Worm (Caenorhabditis elegans) whole organism, L1 larva: ENCODE data around the gene C45B11.5.

Source experiments
- C04F5.9 ChIP-seq: sonication (generic microtip); optimal IDR thresholded peaks from 2 replicates; lab custom pipeline; 2016; ENCODE audit warnings: missing genetic modification characterization, missing compliant biosample characterization
- C16A3.4 ChIP-seq: fragments of 150-350 bp; optimal IDR thresholded peaks from 2 replicates; lab custom pipeline; 2014; ENCODE audit warnings: missing biosample characterization, missing genetic modification characterization
- F16B12.6 ChIP-seq: fragments of 150-350 bp; optimal IDR thresholded peaks from 2 replicates; lab custom pipeline; 2014; ENCODE audit warnings: missing biosample characterization, missing genetic modification characterization
- Y116A8C.19 ChIP-seq: sonication (generic microtip); optimal IDR thresholded peaks from 2 replicates; lab custom pipeline; 2016; ENCODE audit warnings: missing compliant biosample characterization, missing genetic modification characterization, borderline replicate concordance
- aha-1 ChIP-seq: fragments of 150-350 bp; optimal IDR thresholded peaks from 2 replicates; lab custom pipeline; 2014; ENCODE audit warnings: missing biosample characterization, missing genetic modification characterization
- alr-1 ChIP-seq: fragments of 200-800 bp; sonication (Bioruptor generic); optimal IDR thresholded peaks from 2 replicates; lab custom pipeline; 2018; ENCODE audit warnings: borderline replicate concordance, mild to moderate bottlenecking, missing genetic modification characterization, missing compliant biosample characterization
- aly-2 ChIP-seq: fragments of 150-350 bp; optimal IDR thresholded peaks from 2 replicates; lab custom pipeline; 2014; ENCODE audit warnings: missing biosample characterization, missing genetic modification characterization
- ama-1 ChIP-seq: fragments of 150-350 bp; optimal IDR thresholded peaks from 2 replicates; lab custom pipeline; 2014
- ceh-82 ChIP-seq, 3 experiments: fragments of 150-350 bp in 1 of 3; sonication (generic microtip) in 2 of 3; optimal IDR thresholded peaks; 2 replicates each; lab custom pipeline; 2014 to 2017; ENCODE audit warnings: missing biosample characterization in 3 of 3, missing genetic modification characterization in 3 of 3
- ceh-88 ChIP-seq: fragments of 200-800 bp; sonication (Bioruptor generic); IDR thresholded peaks from 2 replicates; pipeline ENCODE4 v1.3.6; 2022; ENCODE audit warnings: missing genetic modification characterization, missing compliant biosample characterization
- ceh-90 ChIP-seq: sonication (generic microtip); optimal IDR thresholded peaks from 2 replicates; lab custom pipeline; 2016; ENCODE audit warnings: missing genetic modification characterization, missing compliant biosample characterization
- ces-1 ChIP-seq: fragments of 150-350 bp; optimal IDR thresholded peaks from 2 replicates; lab custom pipeline; 2014; ENCODE audit warnings: missing biosample characterization, missing genetic modification reagents, missing genetic modification characterization
- efl-3 ChIP-seq: fragments of 200-800 bp; sonication (Bioruptor generic); optimal IDR thresholded peaks from 2 replicates; lab custom pipeline; 2018; ENCODE audit warnings: mild to moderate bottlenecking, missing genetic modification characterization, missing compliant biosample characterization
- egl-13 ChIP-seq: sonication (generic microtip); optimal IDR thresholded peaks from 2 replicates; lab custom pipeline; 2016; ENCODE audit warnings: missing genotype, missing genetic modification reagents, missing genetic modification characterization, missing compliant biosample characterization
- elt-2 ChIP-seq: sonication (generic microtip); optimal IDR thresholded peaks from 2 replicates; lab custom pipeline; 2016; ENCODE audit warnings: missing genetic modification characterization, mild to moderate bottlenecking, inconsistent platforms, missing compliant biosample characterization, missing genetic modification reagents
- elt-3 ChIP-seq, 6 experiments: fragments of 150-350 bp in 1 of 6; sonication (generic microtip); optimal IDR thresholded peaks; 2 replicates each; lab custom pipeline; 2017 to 2018; ENCODE audit warnings: missing biosample characterization in 6 of 6, missing genetic modification characterization in 6 of 6, inconsistent platforms in 1 of 6
- fkh-10 ChIP-seq: sonication (generic microtip); optimal IDR thresholded peaks from 2 replicates; lab custom pipeline; 2017; ENCODE audit warnings: missing biosample characterization, missing genetic modification reagents, missing genetic modification characterization
- fkh-8 ChIP-seq: sonication (generic microtip); optimal IDR thresholded peaks from 2 replicates; lab custom pipeline; 2016; ENCODE audit warnings: mild to moderate bottlenecking, missing genetic modification characterization, missing compliant biosample characterization
- grh-1 ChIP-seq: fragments of 200-800 bp; sonication (Bioruptor generic); IDR thresholded peaks from 2 replicates; pipeline ENCODE4 v1.3.6; 2022; ENCODE audit warnings: missing genetic modification reagents, missing genetic modification characterization, missing compliant biosample characterization
- hlh-4 ChIP-seq: sonication (generic microtip); optimal IDR thresholded peaks from 2 replicates; lab custom pipeline; 2016; ENCODE audit warnings: mild to moderate bottlenecking, missing genetic modification characterization, missing compliant biosample characterization
- hpl-2 ChIP-seq: fragments of 150-350 bp; optimal IDR thresholded peaks from 2 replicates; lab custom pipeline; 2014; ENCODE audit warnings: missing biosample characterization, missing genetic modification reagents, missing genetic modification characterization
- irx-1 ChIP-seq: sonication (generic microtip); optimal IDR thresholded peaks from 2 replicates; lab custom pipeline; 2016; ENCODE audit warnings: missing genetic modification characterization, missing compliant biosample characterization
- jun-1 ChIP-seq: fragments of 150-350 bp; optimal IDR thresholded peaks from 2 replicates; lab custom pipeline; 2014; ENCODE audit warnings: missing biosample characterization, missing genetic modification reagents, missing genetic modification characterization
- lin-13 ChIP-seq: fragments of 150-350 bp; optimal IDR thresholded peaks from 2 replicates; lab custom pipeline; 2014; ENCODE audit warnings: missing biosample characterization, missing genetic modification reagents, missing genetic modification characterization
- lin-35 ChIP-seq, 2 experiments: fragments of 150-350 bp; optimal IDR thresholded peaks; 2 replicates each; lab custom pipeline; 2014; ENCODE audit warnings: missing biosample characterization in 2 of 2, missing genetic modification characterization in 2 of 2, missing genetic modification reagents in 2 of 2
- lin-39 ChIP-seq: fragments of 150-350 bp; optimal IDR thresholded peaks from 2 replicates; lab custom pipeline; 2014; ENCODE audit warnings: missing biosample characterization, missing genetic modification reagents, missing genetic modification characterization
- lsy-2 ChIP-seq, 2 experiments: fragments of 150-350 bp; optimal IDR thresholded peaks; 2 replicates each; lab custom pipeline; 2014; ENCODE audit warnings: missing biosample characterization in 2 of 2, missing genetic modification characterization in 2 of 2
- mdl-1 ChIP-seq, 2 experiments: fragments of 150-350 bp; optimal IDR thresholded peaks; 2 replicates each; lab custom pipeline; 2014 to 2017; ENCODE audit warnings: missing biosample characterization in 2 of 2, missing genetic modification characterization in 2 of 2, inconsistent platforms in 1 of 2
- mep-1 ChIP-seq: fragments of 150-350 bp; optimal IDR thresholded peaks from 2 replicates; lab custom pipeline; 2014; ENCODE audit warnings: missing biosample characterization, missing genetic modification characterization
- nhr-11 ChIP-seq: fragments of 150-350 bp; optimal IDR thresholded peaks from 2 replicates; lab custom pipeline; 2014; ENCODE audit warnings: missing biosample characterization, missing genetic modification characterization
- nhr-19 ChIP-seq: fragments of 200-800 bp; sonication (Bioruptor generic); conservative IDR thresholded peaks from 2 replicates; pipeline ENCODE4 v1.3.6; 2022; ENCODE audit warnings: missing genetic modification characterization, missing compliant biosample characterization
- nhr-20 ChIP-seq: sonication (generic microtip); optimal IDR thresholded peaks from 2 replicates; lab custom pipeline; 2016; ENCODE audit warnings: mild to moderate bottlenecking, missing genetic modification characterization, missing compliant biosample characterization
- nhr-28 ChIP-seq: fragments of 150-350 bp; optimal IDR thresholded peaks from 2 replicates; lab custom pipeline; 2014; ENCODE audit warnings: missing biosample characterization, missing genetic modification characterization
- nhr-71 ChIP-seq: sonication (generic microtip); optimal IDR thresholded peaks from 2 replicates; lab custom pipeline; 2016; ENCODE audit warnings: mild to moderate bottlenecking, missing genetic modification characterization, moderate library complexity, missing compliant biosample characterization
- nhr-84 ChIP-seq: sonication (generic microtip); optimal IDR thresholded peaks from 2 replicates; lab custom pipeline; 2017; ENCODE audit warnings: missing biosample characterization, missing genetic modification characterization
- nhr-85 ChIP-seq: sonication (generic microtip); peaks from one replicate; lab custom pipeline; 2016; ENCODE audit warnings: missing genetic modification characterization, inconsistent platforms, missing compliant biosample characterization
- nhr-90 ChIP-seq: sonication (generic microtip); optimal IDR thresholded peaks from 2 replicates; lab custom pipeline; 2016; ENCODE audit warnings: mild to moderate bottlenecking, missing genetic modification characterization, missing compliant biosample characterization; ENCODE audit not compliant: poor library complexity
- pax-3 ChIP-seq: fragments of 200-800 bp; sonication (Bioruptor generic); optimal IDR thresholded peaks from 2 replicates; lab custom pipeline; 2018; ENCODE audit warnings: mild to moderate bottlenecking, missing genetic modification characterization, moderate library complexity, missing compliant biosample characterization
- rnt-1 ChIP-seq: sonication (generic microtip); optimal IDR thresholded peaks from 2 replicates; lab custom pipeline; 2016; ENCODE audit warnings: mild to moderate bottlenecking, missing genetic modification characterization, moderate library complexity, missing compliant biosample characterization
- skn-1 ChIP-seq: fragments of 150-350 bp; optimal IDR thresholded peaks from 2 replicates; lab custom pipeline; 2014; ENCODE audit warnings: missing biosample characterization, missing genetic modification characterization
- sox-4 ChIP-seq: sonication (generic microtip); optimal IDR thresholded peaks from 2 replicates; lab custom pipeline; 2016; ENCODE audit warnings: missing genetic modification characterization, missing compliant biosample characterization
- sptf-1 ChIP-seq: fragments of 150-350 bp; optimal IDR thresholded peaks from 2 replicates; lab custom pipeline; 2014; ENCODE audit warnings: missing biosample characterization, missing genetic modification characterization
- sup-37 ChIP-seq: fragments of 200-800 bp; sonication (Bioruptor generic); optimal IDR thresholded peaks from 2 replicates; lab custom pipeline; 2018; ENCODE audit warnings: mild to moderate bottlenecking, missing genetic modification characterization, missing compliant biosample characterization
- swsn-7 ChIP-seq: sonication (generic microtip); optimal IDR thresholded peaks from 2 replicates; lab custom pipeline; 2016; ENCODE audit warnings: missing genetic modification characterization, missing compliant biosample characterization
- unc-30 ChIP-seq: sonication (generic microtip); optimal IDR thresholded peaks from 2 replicates; lab custom pipeline; 2017; ENCODE audit warnings: missing biosample characterization, missing genetic modification characterization
- unc-62 ChIP-seq: fragments of 150-350 bp; optimal IDR thresholded peaks from 2 replicates; lab custom pipeline; 2014; ENCODE audit warnings: missing biosample characterization, missing genetic modification reagents, missing genetic modification characterization
- unc-98 ChIP-seq: fragments of 200-800 bp; sonication (Bioruptor generic); IDR thresholded peaks from 2 replicates; pipeline ENCODE4 v1.3.6; 2022; ENCODE audit warnings: missing genetic modification characterization, missing compliant biosample characterization
- ztf-4 ChIP-seq: fragments of 150-350 bp; optimal IDR thresholded peaks from 2 replicates; lab custom pipeline; 2014; ENCODE audit warnings: missing biosample characterization, missing genetic modification characterization

The C45B11.5 gene

DNA sequence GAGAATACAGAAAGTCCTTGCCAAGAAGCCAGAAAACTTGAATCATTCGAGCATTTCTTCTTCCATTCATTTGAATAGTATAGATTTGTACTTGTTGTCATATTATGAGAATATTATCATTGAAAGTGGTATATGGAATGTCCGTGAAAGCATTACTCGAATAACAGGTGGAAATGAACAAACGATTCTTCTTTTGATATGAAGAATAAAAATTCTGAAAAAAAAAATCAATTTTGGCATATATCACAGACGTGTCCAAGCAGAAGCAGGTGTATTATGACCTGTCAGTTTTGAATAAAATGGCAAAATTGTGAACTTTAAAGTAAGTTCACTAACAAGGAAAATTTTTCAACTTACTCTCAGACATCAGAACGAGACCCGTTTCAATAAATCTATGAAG, 15.4 kb downstream of the C45B11.5 start, which contains the start of gene srh-75:
Gene srh-75, minus strand, starts transcription at position 101 of the 400 bp plus-strand sequence.
- TF ChIP-seq nhr-71 (tag; lab: Kevin White, UChicago) (no peak), nhr-28 (no peak), unc-62 (no peak), jun-1 (no peak), lin-35 (GFP tag; optimal IDR thresholded peaks at IDR 0.05; lab: Kevin White, UChicago) (no peak), unc-30 (tag; lab: Kevin White, UChicago) (no peak), fkh-10 (GFP tag; lab: Kevin White, UChicago) (no peak), sup-37 (no peak), irx-1 (tag; lab: Kevin White, UChicago) (no peak), sox-4 (no peak), mdl-1 (tag; optimal IDR thresholded peaks at IDR 0.05; lab: Kevin White, UChicago) (no peak), pax-3 (tag; lab: Kevin White, UChicago) (no peak), fkh-8 (tag; lab: Kevin White, UChicago) (no peak), ztf-4 (no peak), grh-1 (no peak), lsy-2 (tag; optimal IDR thresholded peaks at IDR 0.05; lab: Kevin White, UChicago) (no peak), rnt-1 (tag; lab: Kevin White, UChicago) (no peak)

DNA sequence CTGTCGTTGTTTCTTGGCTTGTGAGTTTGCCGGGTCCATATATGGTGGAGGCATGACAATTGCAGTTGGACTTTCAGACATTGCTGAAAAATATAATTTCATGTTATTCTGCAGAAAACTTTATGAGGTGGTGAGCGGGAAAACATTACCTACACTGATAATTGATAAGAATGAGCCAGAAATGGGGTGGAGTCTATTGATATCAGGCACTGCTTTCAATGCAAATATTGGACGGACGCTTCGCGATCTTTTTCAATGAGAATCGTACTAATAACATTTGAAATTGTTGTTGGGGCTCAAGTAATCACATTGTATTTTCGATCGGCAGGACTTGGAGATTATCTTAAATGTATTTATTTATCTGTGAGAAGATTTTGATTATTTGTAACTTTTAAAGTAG, 17.6 kb downstream of the C45B11.5 start, which contains the start of gene T04C12.1:
Gene T04C12.1, minus strand, starts transcription at position 90 of the 400 bp plus-strand sequence.
- TF ChIP-seq nhr-85 (tag; lab: Kevin White, UChicago) (peak; percentile 13), irx-1 (tag; lab: Kevin White, UChicago) (no peak), skn-1 (tag; lab: Kevin White, UChicago) (no peak), mep-1 (tag; lab: Kevin White, UChicago) (no peak), ama-1 (lab: Kevin White, UChicago) (peak; percentile 61), nhr-90 (peak; percentile 13), nhr-71 (tag; lab: Kevin White, UChicago) (peak; percentile 19), ceh-82 (tag; optimal IDR thresholded peaks at IDR 0.05; lab: Kevin White, UChicago) (no peak), C16A3.4 (tag; lab: Kevin White, UChicago) (no peak), F16B12.6 (tag; lab: Kevin White, UChicago) (no peak), mdl-1 (tag; optimal IDR thresholded peaks at IDR 0.05; lab: Kevin White, UChicago) (no peak), nhr-28 (no peak), nhr-84 (tag; lab: Kevin White, UChicago) (no peak), ces-1 (GFP tag; lab: Kevin White, UChicago) (no peak), ceh-88 (GFP tag; lab: Robert Waterston, UW) (no peak), ztf-4 (no peak), nhr-19 (GFP tag; lab: Robert Waterston, UW) (0 out of 2 replicates have a peak, but pooled peaks have one; percentile 13), elt-3 (tag; optimal IDR thresholded peaks at IDR 0.05; lab: Kevin White, UChicago) (no peak), unc-30 (tag; lab: Kevin White, UChicago) (no peak), elt-2 (tag; lab: Kevin White, UChicago) (peak; percentile 4), alr-1 (tag; lab: Kevin White, UChicago) (no peak)

DNA sequence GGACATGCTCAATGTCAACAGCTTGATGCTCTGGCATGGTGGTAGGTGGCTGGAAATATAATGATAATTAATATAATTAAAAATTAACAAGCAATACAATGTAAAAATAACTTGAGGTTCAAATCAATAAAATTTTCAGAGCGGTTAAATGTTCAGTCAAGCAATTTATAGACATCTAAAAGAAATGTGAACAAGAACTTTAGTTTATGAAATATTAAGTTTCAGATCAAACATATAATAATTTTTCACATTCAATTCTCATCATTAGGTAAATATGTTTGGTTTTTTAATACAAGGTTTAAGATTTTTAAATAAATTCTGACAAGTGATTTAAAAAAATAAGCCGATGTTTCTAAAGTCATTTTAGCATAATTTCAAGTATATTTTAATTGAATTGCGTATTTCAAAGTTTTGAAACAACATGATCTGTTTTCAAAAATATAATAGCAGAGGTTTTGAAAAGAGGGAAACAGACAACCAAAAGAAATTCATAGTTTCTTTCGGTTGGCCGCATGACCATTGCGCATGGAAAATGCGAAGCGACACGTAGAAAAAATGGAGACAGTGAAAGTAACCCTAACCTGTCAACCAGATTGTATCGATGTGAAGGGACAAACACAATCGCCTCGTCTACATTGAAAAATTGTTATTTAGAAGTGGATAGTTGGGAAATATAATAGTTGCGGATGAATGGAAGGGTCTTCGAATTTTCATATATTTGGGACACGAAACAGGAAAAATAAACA, 18.8 kb downstream of the C45B11.5 start, which contains the start of gene T04C12.11:
Gene T04C12.11, minus strand, starts transcription at position 51 of the 746 bp plus-strand sequence.
- TF ChIP-seq nhr-20 (tag; lab: Kevin White, UChicago) (peak; percentile 66), nhr-28 (no peak), sptf-1 (tag; lab: Kevin White, UChicago) (no peak), Y116A8C.19 (tag; lab: Kevin White, UChicago) (no peak), elt-2 (tag; lab: Kevin White, UChicago) (no peak), hpl-2 (GFP tag; lab: Kevin White, UChicago) (no peak), mep-1 (tag; lab: Kevin White, UChicago) (peak; percentile 77), nhr-11 (tag; lab: Kevin White, UChicago) (no peak), ceh-90 (tag; lab: Kevin White, UChicago) (no peak), C04F5.9 (tag; lab: Kevin White, UChicago) (no peak), fkh-8 (tag; lab: Kevin White, UChicago) (no peak), mdl-1 (tag; optimal IDR thresholded peaks at IDR 0.05; lab: Kevin White, UChicago) (peak in 1 of 2 experiments; percentile 43), lin-13 (GFP tag; lab: Kevin White, UChicago) (no peak), unc-98 (GFP tag; lab: Robert Waterston, UW) (no peak), aha-1 (tag; lab: Kevin White, UChicago) (no peak), hlh-4 (tag; lab: Kevin White, UChicago) (no peak), efl-3 (GFP tag; lab: Kevin White, UChicago) (no peak), grh-1 (no peak), lin-39 (tag; lab: Kevin White, UChicago) (no peak), nhr-85 (tag; lab: Kevin White, UChicago) (peak; percentile 85), ces-1 (GFP tag; lab: Kevin White, UChicago) (no peak), swsn-7 (no peak), egl-13 (no peak), aly-2 (tag; lab: Kevin White, UChicago) (no peak), lin-35 (GFP tag; optimal IDR thresholded peaks at IDR 0.05; lab: Kevin White, UChicago) (peak in 1 of 2 experiments; percentile 19)
